Worm (Caenorhabditis elegans) whole organism, L3 larva: ENCODE data around the gene sre-7.

ENCODE experiments used
- R02D3.7 ChIP-seq: fragments of 150-350 bp; optimal IDR thresholded peaks from 2 replicates; lab custom pipeline; 2014; ENCODE audit warnings: missing biosample characterization, missing genetic modification characterization
- ama-1 ChIP-seq: fragments of 150-350 bp; optimal IDR thresholded peaks from 2 replicates; lab custom pipeline; 2018
- fkh-10 ChIP-seq: sonication (generic microtip); optimal IDR thresholded peaks from 2 replicates; lab custom pipeline; 2017; ENCODE audit warnings: missing biosample characterization, missing genetic modification reagents, missing genetic modification characterization
- fos-1 ChIP-seq: fragments of 150-350 bp; optimal IDR thresholded peaks from 2 replicates; lab custom pipeline; 2014; ENCODE audit warnings: missing biosample characterization, missing genetic modification characterization
- hmg-11 ChIP-seq: sonication (generic microtip); optimal IDR thresholded peaks from 2 replicates; lab custom pipeline; 2016; ENCODE audit warnings: missing genetic modification characterization, missing compliant biosample characterization
- nhr-12 ChIP-seq: fragments of 150-350 bp; optimal IDR thresholded peaks from 2 replicates; lab custom pipeline; 2014; ENCODE audit warnings: missing biosample characterization, missing genetic modification characterization

- TF ChIP-seq nhr-12 (tag; lab: Kevin White, UChicago) (no peak), fkh-10 (GFP tag; lab: Kevin White, UChicago) (no peak), fos-1 (tag; lab: Kevin White, UChicago) (no peak), ama-1 (lab: Kevin White, UChicago) (no peak), hmg-11 (tag; lab: Kevin White, UChicago) (no peak), R02D3.7 (no peak)
Observed at ce11 chrV:14270729-14271128, 26.7 kb downstream of the sre-7 start, which contains the start of gene F40G12.5.
